Worm (Caenorhabditis elegans) whole organism, L4/young adult: ENCODE data around the gene rpb-9.

Experiments used
- W03F9.2 ChIP-seq: fragments of 150-350 bp; optimal IDR thresholded peaks from 2 replicates; lab custom pipeline; 2014; ENCODE audit warnings: missing biosample characterization, missing genetic modification characterization
- dao-5 ChIP-seq: sonication (generic microtip); optimal IDR thresholded peaks from 2 replicates; lab custom pipeline; 2016; ENCODE audit warnings: missing genotype, missing genetic modification characterization, moderate library complexity, missing compliant biosample characterization
- him-1 ChIP-seq: sonication (generic microtip); optimal IDR thresholded peaks from 2 replicates; lab custom pipeline; 2016; ENCODE audit warnings: missing genotype, missing genetic modification reagents, missing genetic modification characterization, missing compliant biosample characterization

DNA sequence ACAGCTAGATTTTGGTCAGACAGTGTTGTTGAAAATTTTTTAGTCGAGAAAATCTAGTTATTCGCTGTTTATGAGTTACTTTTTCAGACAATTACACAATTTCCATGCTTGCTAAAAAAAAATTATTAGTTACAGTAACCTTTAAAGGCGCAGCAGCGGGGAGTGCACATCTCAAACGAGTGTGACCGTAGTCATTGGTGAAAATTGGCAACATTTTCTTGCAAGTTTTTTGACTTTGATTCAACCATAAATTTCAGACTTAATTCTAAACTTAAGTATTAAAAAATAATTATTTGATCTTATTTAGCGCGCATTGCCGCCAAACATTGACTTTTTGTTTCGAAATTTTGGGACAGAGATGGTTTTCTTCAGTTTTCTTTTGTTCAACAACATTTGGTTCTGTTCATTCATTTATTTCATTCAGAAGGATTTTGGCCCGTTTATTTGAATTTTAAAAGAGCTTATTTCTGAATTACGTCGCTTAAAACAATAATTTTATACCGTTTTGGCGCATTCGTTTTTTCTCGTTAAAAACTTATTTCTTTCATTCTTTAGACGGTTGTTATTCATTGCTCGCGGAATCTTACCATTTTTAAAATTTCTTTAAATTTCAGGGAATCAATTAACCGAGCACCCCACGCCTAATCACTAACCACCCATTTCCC, 16.8 kb upstream of the rpb-9 start, which contains the start of gene oma-2:
- TF ChIP-seq dao-5 (tag; lab: Kevin White, UChicago) (no peak), him-1 (tag; lab: Kevin White, UChicago) (no peak), W03F9.2 (tag; lab: Kevin White, UChicago) (no peak)
